Worm (Caenorhabditis elegans) whole organism, L4 larva: ENCODE data around the gene F41E6.17.

ENCODE experiments used
- D1046.2 ChIP-seq: fragments of 200-800 bp; sonication (Bioruptor generic); IDR thresholded peaks from 2 replicates; pipeline ENCODE4 v1.3.6; 2022; ENCODE audit warnings: missing genetic modification characterization, missing compliant biosample characterization
- F10B5.3 ChIP-seq: sonication (generic microtip); optimal IDR thresholded peaks from 2 replicates; lab custom pipeline; 2016; ENCODE audit warnings: mild to moderate bottlenecking, missing genetic modification characterization, missing compliant biosample characterization
- F37D6.2 ChIP-seq: sonication (generic microtip); optimal IDR thresholded peaks from 2 replicates; lab custom pipeline; 2016; ENCODE audit warnings: mild to moderate bottlenecking, missing genetic modification characterization, missing compliant biosample characterization
- F44E2.7 ChIP-seq: fragments of 200-800 bp; sonication (Bioruptor generic); IDR thresholded peaks from 2 replicates; pipeline ENCODE4 v2.1.2; 2022; ENCODE audit warnings: missing genetic modification characterization, missing compliant biosample characterization
- F49E8.2 ChIP-seq: sonication (generic microtip); optimal IDR thresholded peaks from 2 replicates; lab custom pipeline; 2016; ENCODE audit warnings: missing compliant biosample characterization, mild to moderate bottlenecking, missing genetic modification characterization, borderline replicate concordance
- T26A8.4 ChIP-seq: fragments of 200-800 bp; sonication (Bioruptor generic); IDR thresholded peaks from 2 replicates; pipeline ENCODE4 v1.3.6; 2022; ENCODE audit warnings: missing genetic modification characterization, missing compliant biosample characterization
- Y105C5A.15 ChIP-seq: fragments of 200-800 bp; sonication (Bioruptor generic); IDR thresholded peaks from 2 replicates; pipeline ENCODE4 v1.3.6; 2022; ENCODE audit warnings: missing genetic modification characterization, missing compliant biosample characterization
- Y48G9A.11 ChIP-seq: fragments of 200-800 bp; sonication (Bioruptor generic); IDR thresholded peaks from 2 replicates; pipeline ENCODE4 v1.3.6; 2022; ENCODE audit warnings: missing genetic modification reagents, missing genetic modification characterization, missing compliant biosample characterization
- Y5F2A.4 ChIP-seq: fragments of 200-800 bp; sonication (Bioruptor generic); optimal IDR thresholded peaks from 2 replicates; lab custom pipeline; 2018; ENCODE audit warnings: mild to moderate bottlenecking, missing genetic modification characterization, missing compliant biosample characterization
- ZK546.5 ChIP-seq, 2 experiments: sonication (generic microtip); optimal IDR thresholded peaks; 2 replicates each; lab custom pipeline; 2017; ENCODE audit warnings: missing biosample characterization in 2 of 2, missing genetic modification characterization in 2 of 2
- aha-1 ChIP-seq: fragments of 150-350 bp; peaks from one replicate; lab custom pipeline; 2014; ENCODE audit warnings: missing biosample characterization, missing genetic modification characterization
- aly-2 ChIP-seq: sonication (generic microtip); optimal IDR thresholded peaks from 2 replicates; lab custom pipeline; 2018; ENCODE audit warnings: missing biosample characterization, missing genetic modification characterization
- ama-1 ChIP-seq: fragments of 150-350 bp; optimal IDR thresholded peaks from 2 replicates; lab custom pipeline; 2014; ENCODE audit warnings: inconsistent platforms, mixed read lengths
- ceh-32 ChIP-seq: sonication (generic microtip); optimal IDR thresholded peaks from 2 replicates; lab custom pipeline; 2016; ENCODE audit warnings: mild to moderate bottlenecking, missing genetic modification characterization, missing compliant biosample characterization; ENCODE audit not compliant: poor library complexity
- ceh-44 ChIP-seq: fragments of 200-800 bp; sonication (Bioruptor generic); IDR thresholded peaks from 2 replicates; pipeline ENCODE4 v1.3.6; 2022; ENCODE audit warnings: missing genetic modification reagents, missing genetic modification characterization, missing compliant biosample characterization
- ceh-82 ChIP-seq: sonication (generic microtip); optimal IDR thresholded peaks from 2 replicates; lab custom pipeline; 2017; ENCODE audit warnings: missing biosample characterization, missing genetic modification characterization
- ces-1 ChIP-seq: fragments of 150-350 bp; sonication (generic microtip); optimal IDR thresholded peaks from 4 replicates; lab custom pipeline; 2014; ENCODE audit warnings: missing biosample characterization, missing genetic modification reagents, missing genetic modification characterization
- ctbp-1 ChIP-seq: fragments of 200-800 bp; sonication (Bioruptor generic); IDR thresholded peaks from 2 replicates; pipeline ENCODE4 v1.3.6; 2022; ENCODE audit warnings: missing genetic modification reagents, missing genetic modification characterization, missing compliant biosample characterization
- dmd-6 ChIP-seq: fragments of 200-800 bp; sonication (Bioruptor generic); IDR thresholded peaks from 2 replicates; pipeline ENCODE4 v1.3.6; 2022; ENCODE audit warnings: missing genetic modification reagents, missing genetic modification characterization, missing compliant biosample characterization
- dmd-8 ChIP-seq: fragments of 200-800 bp; sonication (Bioruptor generic); IDR thresholded peaks from 2 replicates; pipeline ENCODE4 v1.3.6; 2022; ENCODE audit warnings: missing genetic modification characterization, missing compliant biosample characterization
- dmd-9 ChIP-seq: fragments of 200-800 bp; sonication (Bioruptor generic); IDR thresholded peaks from 2 replicates; pipeline ENCODE4 v1.3.6; 2022; ENCODE audit warnings: missing genetic modification reagents, missing genetic modification characterization, missing compliant biosample characterization
- duxl-1 ChIP-seq: sonication (generic microtip); optimal IDR thresholded peaks from 2 replicates; lab custom pipeline; 2016; ENCODE audit warnings: mild to moderate bottlenecking, missing genetic modification characterization, moderate library complexity, missing compliant biosample characterization; ENCODE audit not compliant: poor library complexity
- dve-1 ChIP-seq: sonication (generic microtip); optimal IDR thresholded peaks from 2 replicates; lab custom pipeline; 2017; ENCODE audit warnings: antibody characterized with exemption, mild to moderate bottlenecking, missing genetic modification characterization, missing compliant biosample characterization; ENCODE audit not compliant: insufficient read depth
- fkh-10 ChIP-seq: fragments of 150-350 bp; optimal IDR thresholded peaks from 2 replicates; lab custom pipeline; 2014; ENCODE audit warnings: missing biosample characterization, missing genetic modification reagents, missing genetic modification characterization
- hlh-11 ChIP-seq: fragments of 200-800 bp; sonication (Bioruptor generic); optimal IDR thresholded peaks from 2 replicates; lab custom pipeline; 2018; ENCODE audit warnings: mild to moderate bottlenecking, missing genetic modification characterization, missing compliant biosample characterization
- hlh-30 ChIP-seq: sonication (generic microtip); optimal IDR thresholded peaks from 2 replicates; lab custom pipeline; 2017; ENCODE audit warnings: antibody characterized with exemption, mild to moderate bottlenecking, missing genetic modification characterization, missing compliant biosample characterization; ENCODE audit not compliant: insufficient read depth
- jun-1 ChIP-seq: fragments of 150-350 bp; optimal IDR thresholded peaks from 2 replicates; lab custom pipeline; 2014; ENCODE audit warnings: missing biosample characterization, missing genetic modification reagents, missing genetic modification characterization
- lin-1 ChIP-seq: fragments of 200-800 bp; sonication (Bioruptor generic); IDR thresholded peaks from 2 replicates; pipeline ENCODE4 v1.3.6; 2022; ENCODE audit warnings: missing genetic modification reagents, missing genetic modification characterization, missing compliant biosample characterization
- lin-29 ChIP-seq: fragments of 200-800 bp; sonication (Bioruptor generic); IDR thresholded peaks from 2 replicates; pipeline ENCODE4 v1.3.6; 2022; ENCODE audit warnings: missing genetic modification reagents, missing genetic modification characterization, missing compliant biosample characterization
- lin-38 ChIP-seq: fragments of 200-800 bp; sonication (Bioruptor generic); IDR thresholded peaks from 2 replicates; pipeline ENCODE4 v1.3.6; 2022; ENCODE audit warnings: missing genetic modification reagents, missing genetic modification characterization, missing compliant biosample characterization
- lir-3 ChIP-seq: sonication (generic microtip); optimal IDR thresholded peaks from 2 replicates; lab custom pipeline; 2016; ENCODE audit warnings: mild to moderate bottlenecking, missing genetic modification characterization, missing compliant biosample characterization
- lsy-2 ChIP-seq, 2 experiments: fragments of 150-350 bp in 1 of 2; sonication (generic microtip) in 1 of 2; optimal IDR thresholded peaks; 2 replicates each; lab custom pipeline; 2014 to 2017; ENCODE audit warnings: missing biosample characterization in 2 of 2, missing genetic modification characterization in 2 of 2
- madf-5 ChIP-seq, 2 experiments: fragments of 200-800 bp; sonication (Bioruptor generic); IDR thresholded peaks; 2 replicates each; pipeline ENCODE4 v1.3.6; 2022; ENCODE audit warnings: missing compliant biosample characterization in 2 of 2, missing genetic modification characterization in 2 of 2
- madf-9 ChIP-seq: fragments of 200-800 bp; sonication (Bioruptor generic); conservative IDR thresholded peaks from 2 replicates; pipeline ENCODE4 v1.3.6; 2022; ENCODE audit warnings: missing genetic modification reagents, missing genetic modification characterization, missing compliant biosample characterization
- mdl-1 ChIP-seq, 2 experiments: fragments of 150-350 bp in 1 of 2; sonication (generic microtip) in 1 of 2; optimal IDR thresholded peaks; 2 replicates each; lab custom pipeline; 2014 to 2017; ENCODE audit warnings: missing biosample characterization in 2 of 2, missing genetic modification characterization in 2 of 2
- mes-2 ChIP-seq: sonication (generic microtip); optimal IDR thresholded peaks from 2 replicates; lab custom pipeline; 2016; ENCODE audit warnings: missing genotype, mild to moderate bottlenecking, missing genetic modification characterization, missing compliant biosample characterization; ENCODE audit not compliant: poor library complexity, severe bottlenecking
- mxl-2 ChIP-seq: fragments of 200-800 bp; sonication (Bioruptor generic); conservative IDR thresholded peaks from 2 replicates; pipeline ENCODE4 v1.3.6; 2022; ENCODE audit warnings: missing genetic modification reagents, missing genetic modification characterization, missing compliant biosample characterization
- nhr-102 ChIP-seq: sonication (generic microtip); optimal IDR thresholded peaks from 2 replicates; lab custom pipeline; 2016; ENCODE audit warnings: mild to moderate bottlenecking, missing genetic modification characterization, moderate library complexity, missing compliant biosample characterization
- pha-4 ChIP-seq, 2 experiments: fragments of 150-350 bp in 1 of 2; fragments of 200-800 bp in 1 of 2; sonication (Bioruptor generic) in 1 of 2; IDR thresholded peaks in 1 of 2; optimal IDR thresholded peaks in 1 of 2; 2 replicates each; pipeline versions ENCODE4 v1.3.6 to Lab custom; 2014 to 2022; ENCODE audit warnings: missing genetic modification characterization in 2 of 2, missing genetic modification reagents in 2 of 2, missing biosample characterization in 1 of 2, missing compliant biosample characterization in 1 of 2
- rbr-2 ChIP-seq: sonication (generic microtip); optimal IDR thresholded peaks from 2 replicates; lab custom pipeline; 2016; ENCODE audit warnings: missing genotype, missing genetic modification characterization, missing compliant biosample characterization
- saeg-2 ChIP-seq: fragments of 200-800 bp; sonication (Bioruptor generic); IDR thresholded peaks from 2 replicates; pipeline ENCODE4 v1.3.6; 2022; ENCODE audit warnings: missing genetic modification reagents, missing genetic modification characterization, missing compliant biosample characterization
- sdz-12 ChIP-seq: fragments of 200-800 bp; sonication (Bioruptor generic); optimal IDR thresholded peaks from 2 replicates; lab custom pipeline; 2018; ENCODE audit warnings: mild to moderate bottlenecking, missing genetic modification characterization, missing compliant biosample characterization
- set-16 ChIP-seq: fragments of 200-800 bp; sonication (Bioruptor generic); IDR thresholded peaks from 2 replicates; pipeline ENCODE4 v1.3.6; 2022; ENCODE audit warnings: missing genetic modification reagents, missing genetic modification characterization, missing compliant biosample characterization
- tra-1 ChIP-seq: fragments of 200-800 bp; sonication (Bioruptor generic); IDR thresholded peaks from 2 replicates; pipeline ENCODE4 v1.3.6; 2022; ENCODE audit warnings: missing genetic modification reagents, missing genetic modification characterization, missing compliant biosample characterization
- unc-62 ChIP-seq, 3 experiments: fragments of 150-350 bp in 1 of 3; sonication (generic microtip); optimal IDR thresholded peaks in 2 of 3; peaks in 1 of 3; 1 replicate in 1 of 3; 2 replicates in 2 of 3; lab custom pipeline; 2014 to 2017; ENCODE audit warnings: missing biosample characterization in 3 of 3, missing genetic modification characterization in 3 of 3, missing genetic modification reagents in 3 of 3, missing genotype in 1 of 3
- vab-7 ChIP-seq: fragments of 200-800 bp; sonication (Bioruptor generic); IDR thresholded peaks from 2 replicates; pipeline ENCODE4 v1.3.6; 2022; ENCODE audit warnings: missing genetic modification reagents, missing genetic modification characterization, missing compliant biosample characterization
- zfp-3 ChIP-seq: fragments of 200-800 bp; sonication (Bioruptor generic); conservative IDR thresholded peaks from 2 replicates; pipeline ENCODE4 v1.3.6; 2022; ENCODE audit warnings: missing genetic modification reagents, missing genetic modification characterization, missing compliant biosample characterization

The F41E6.17 gene

DNA sequence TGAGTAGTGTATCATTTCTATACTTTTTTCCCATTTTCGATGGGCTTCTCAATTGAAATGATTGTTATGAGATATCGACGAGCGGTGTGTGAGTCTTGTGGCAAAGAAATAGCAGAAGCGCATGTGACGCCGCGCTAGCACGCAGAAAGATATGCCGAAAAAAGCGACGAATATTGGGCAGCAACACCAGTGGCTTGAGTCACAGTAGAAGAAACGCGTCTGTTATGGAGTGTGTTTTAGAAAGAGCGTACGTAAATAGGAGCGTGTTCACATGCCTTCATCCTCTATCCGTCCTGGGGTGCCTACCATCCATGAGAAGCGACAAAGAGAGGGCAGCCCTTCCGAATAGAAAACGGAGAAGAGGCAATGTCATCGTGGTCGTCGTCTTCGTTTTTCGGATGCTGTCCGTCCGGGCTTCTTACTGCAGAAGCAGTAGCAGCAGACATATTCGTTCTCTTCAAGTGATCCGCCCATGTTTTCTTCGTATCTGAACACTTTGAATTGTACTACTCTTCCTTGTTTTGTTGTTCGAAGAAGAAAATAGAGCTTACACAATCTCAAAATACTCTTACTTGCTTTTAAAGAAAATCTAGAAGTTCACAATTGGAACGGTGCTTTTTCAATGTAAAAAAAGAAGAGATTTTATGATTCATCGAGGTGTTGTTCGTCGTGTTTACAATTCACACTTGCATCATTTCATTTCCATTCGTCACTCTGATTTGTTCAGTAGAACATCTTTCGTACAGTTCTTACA is 13.9 kb upstream of the F41E6.17 start:
- TF ChIP-seq hlh-11 (tag; lab: Kevin White, UChicago) = peak; percentile 59
- TF ChIP-seq madf-5 (GFP tag; IDR thresholded peaks at IDR 0.05; lab: Robert Waterston, UW) = no peak
- TF ChIP-seq lir-3 (tag; lab: Kevin White, UChicago) = no peak
- TF ChIP-seq T26A8.4 = no peak
- no peak for TF ChIP-seq aly-2 (tag; lab: Kevin White, UChicago)
- no peak for TF ChIP-seq Y105C5A.15 (GFP tag; lab: Robert Waterston, UW)
- peak; percentile 93 for TF ChIP-seq aha-1 (tag; lab: Kevin White, UChicago)
- TF ChIP-seq dmd-9 = no peak
- no peak for TF ChIP-seq D1046.2 (GFP tag; lab: Robert Waterston, UW)
- TF ChIP-seq ctbp-1 (GFP tag; lab: Robert Waterston, UW) = 0 out of 2 replicates have a peak, but pooled peaks have one; percentile 52
- TF ChIP-seq tra-1 (GFP tag; lab: Robert Waterston, UW) = no peak
- no peak for TF ChIP-seq ama-1 (lab: Kevin White, UChicago)
- TF ChIP-seq ceh-82 (tag; lab: Kevin White, UChicago) = no peak
- no peak for TF ChIP-seq F44E2.7 (GFP tag; lab: Robert Waterston, UW)
- TF ChIP-seq jun-1 (tag; lab: Kevin White, UChicago) = no peak
- no peak for TF ChIP-seq F37D6.2 (tag; lab: Kevin White, UChicago)
- no peak for TF ChIP-seq duxl-1 (tag; lab: Kevin White, UChicago)
- TF ChIP-seq zfp-3 = no peak
- peak in 1 of 2 experiments; percentile 80 for TF ChIP-seq unc-62 (GFP tag; optimal IDR thresholded peaks at IDR 0.05 in 1 of 2; lab: Kevin White, UChicago)
- TF ChIP-seq unc-62 (tag; optimal IDR thresholded peaks at IDR 0.05; lab: Kevin White, UChicago) = no peak
- TF ChIP-seq F49E8.2 (tag; lab: Kevin White, UChicago) = no peak
- TF ChIP-seq vab-7 (GFP tag; lab: Robert Waterston, UW) = no peak
- peak; percentile 15; the same call in 1 of the 2 replicates for TF ChIP-seq lin-38 (GFP tag; lab: Robert Waterston, UW)
- TF ChIP-seq mdl-1 (tag; optimal IDR thresholded peaks at IDR 0.05; lab: Kevin White, UChicago) = peak; percentile 10 to 60
- TF ChIP-seq hlh-30 (tag; lab: Kevin White, UChicago) = peak; percentile 96
- TF ChIP-seq mes-2 = peak; percentile 26
- TF ChIP-seq dmd-6 (GFP tag; lab: Robert Waterston, UW) = no peak
- no peak for TF ChIP-seq saeg-2
- no peak for TF ChIP-seq pha-4 (GFP tag; IDR thresholded peaks at IDR 0.05; lab: Robert Waterston, UW)
- TF ChIP-seq pha-4 (tag; optimal IDR thresholded peaks at IDR 0.05; lab: Kevin White, UChicago) = no peak
- TF ChIP-seq fkh-10 (GFP tag; lab: Kevin White, UChicago) = no peak
- TF ChIP-seq Y48G9A.11 = no peak
- TF ChIP-seq dve-1 (tag; lab: Kevin White, UChicago) = no peak
- 0 out of 2 replicates have a peak, but pooled peaks have one; percentile 21 for TF ChIP-seq lin-1 (GFP tag; lab: Robert Waterston, UW)
- TF ChIP-seq nhr-102 = no peak
- TF ChIP-seq lin-29 (GFP tag; lab: Robert Waterston, UW) = no peak
- TF ChIP-seq sdz-12 (GFP tag; lab: Kevin White, UChicago) = no peak
- peak; percentile 22 for TF ChIP-seq rbr-2 (tag; lab: Kevin White, UChicago)
- no peak for TF ChIP-seq ceh-32 (tag; lab: Kevin White, UChicago)
- no peak for TF ChIP-seq F10B5.3
- no peak for TF ChIP-seq Y5F2A.4 (GFP tag; lab: Kevin White, UChicago)
- no peak for TF ChIP-seq ces-1
- no peak for TF ChIP-seq lsy-2 (tag; optimal IDR thresholded peaks at IDR 0.05; lab: Kevin White, UChicago)
- 0 out of 2 replicates have a peak, but pooled peaks have one; percentile 12 for TF ChIP-seq set-16
- TF ChIP-seq ceh-44 (GFP tag; lab: Robert Waterston, UW) = no peak
- no peak for TF ChIP-seq mxl-2 (GFP tag; lab: Robert Waterston, UW)
- no peak for TF ChIP-seq ZK546.5 (tag; optimal IDR thresholded peaks at IDR 0.05; lab: Kevin White, UChicago)
- TF ChIP-seq madf-9 = no peak
- no peak for TF ChIP-seq dmd-8 (GFP tag; lab: Robert Waterston, UW)
